Fruit fly (Drosophila melanogaster) whole organism, prepupa: ENCODE results near the gene drongo.

Source experiments
- Blimp-1 ChIP-seq: fragments of 200-800 bp; sonication (Bioruptor generic); optimal IDR thresholded peaks from 3 replicates; lab custom pipeline; 2017; ENCODE audit warnings: missing biosample characterization, missing genetic modification characterization, mild to moderate bottlenecking, moderate library complexity, missing genetic modification reagents
- CG10631 ChIP-seq: fragments of 200-800 bp; sonication (Bioruptor generic); optimal IDR thresholded peaks from 2 replicates; lab custom pipeline; 2016; ENCODE audit warnings: missing biosample characterization, missing genetic modification characterization
- CG10669 ChIP-seq: fragments of 200-800 bp; sonication (Bioruptor generic); optimal IDR thresholded peaks from 3 replicates; lab custom pipeline; 2018; ENCODE audit warnings: missing biosample characterization, mild to moderate bottlenecking, missing genetic modification characterization, moderate library complexity
- CG11294 ChIP-seq: fragments of 200-800 bp; sonication (Bioruptor generic); IDR thresholded peaks from 2 replicates; pipeline ENCODE4 v1.3.6; 2022; ENCODE audit warnings: missing biosample characterization, missing genetic modification characterization
- CG11762 ChIP-seq: fragments of 200-800 bp; sonication (Bioruptor generic); optimal IDR thresholded peaks from 3 replicates; lab custom pipeline; 2016; ENCODE audit warnings: missing biosample characterization, missing genetic modification characterization; ENCODE audit not compliant: insufficient read depth
- CG15336 ChIP-seq: fragments of 200-800 bp; sonication (Bioruptor generic); IDR thresholded peaks from 2 replicates; pipeline ENCODE4 v1.3.6; 2022; ENCODE audit warnings: missing biosample characterization, missing genetic modification characterization
- CG1621 ChIP-seq: fragments of 200-800 bp; sonication (Bioruptor generic); optimal IDR thresholded peaks from 3 replicates; lab custom pipeline; 2018; ENCODE audit warnings: missing biosample characterization, mild to moderate bottlenecking, missing genetic modification characterization
- CG3032 ChIP-seq: fragments of 200-800 bp; optimal IDR thresholded peaks from 2 replicates; lab custom pipeline; 2019; ENCODE audit warnings: missing biosample characterization, mild to moderate bottlenecking, missing genetic modification characterization, moderate library complexity
- CG31627 ChIP-seq: fragments of 200-800 bp; sonication (Bioruptor generic); optimal IDR thresholded peaks from 3 replicates; lab custom pipeline; 2016; ENCODE audit warnings: missing biosample characterization, missing genetic modification characterization
- CG32006 ChIP-seq: fragments of 200-800 bp; sonication (Bioruptor generic); optimal IDR thresholded peaks from 3 replicates; lab custom pipeline; 2017; ENCODE audit warnings: missing biosample characterization, mild to moderate bottlenecking, missing genetic modification characterization
- CG34406 ChIP-seq: fragments of 200-800 bp; sonication (Bioruptor generic); optimal IDR thresholded peaks from 3 replicates; lab custom pipeline; 2016; ENCODE audit warnings: missing biosample characterization, missing genetic modification characterization
- CG3919 ChIP-seq: fragments of 200-800 bp; sonication (Bioruptor generic); optimal IDR thresholded peaks from 3 replicates; lab custom pipeline; 2016; ENCODE audit warnings: missing biosample characterization, missing genetic modification characterization
- CG4318 ChIP-seq: fragments of 200-800 bp; sonication (Bioruptor generic); optimal IDR thresholded peaks from 3 replicates; lab custom pipeline; 2017; ENCODE audit warnings: missing biosample characterization, mild to moderate bottlenecking, missing genetic modification characterization
- CG6276 ChIP-seq: fragments of 200-800 bp; sonication (Bioruptor generic); optimal IDR thresholded peaks from 2 replicates; lab custom pipeline; 2017; ENCODE audit warnings: missing biosample characterization, mild to moderate bottlenecking, missing genetic modification characterization
- CG6792 ChIP-seq: fragments of 200-800 bp; sonication (Bioruptor generic); optimal IDR thresholded peaks from 3 replicates; lab custom pipeline; 2016; ENCODE audit warnings: missing biosample characterization, missing genetic modification characterization
- CG6808 ChIP-seq: fragments of 200-800 bp; sonication (Bioruptor generic); optimal IDR thresholded peaks from 3 replicates; lab custom pipeline; 2017; ENCODE audit warnings: missing biosample characterization, missing genetic modification characterization, mild to moderate bottlenecking, moderate library complexity, missing genetic modification reagents
- CG6854 ChIP-seq: fragments of 200-800 bp; sonication (Bioruptor generic); optimal IDR thresholded peaks from 2 replicates; lab custom pipeline; 2017; ENCODE audit warnings: missing biosample characterization, mild to moderate bottlenecking, missing genetic modification characterization
- CG7368 ChIP-seq: fragments of 200-800 bp; sonication (Bioruptor generic); optimal IDR thresholded peaks from 3 replicates; lab custom pipeline; 2016; ENCODE audit warnings: missing biosample characterization, missing genetic modification characterization
- CG8119 ChIP-seq: fragments of 200-800 bp; sonication (Bioruptor generic); IDR thresholded peaks from 3 replicates; pipeline ENCODE4 v1.3.6; 2022; ENCODE audit warnings: missing biosample characterization, missing genetic modification characterization
- CG8632 ChIP-seq: fragments of 200-800 bp; sonication (Bioruptor generic); optimal IDR thresholded peaks from 3 replicates; lab custom pipeline; 2016; ENCODE audit warnings: missing biosample characterization, missing genetic modification characterization
- CG9139 ChIP-seq: fragments of 200-800 bp; sonication (Bioruptor generic); optimal IDR thresholded peaks from 3 replicates; lab custom pipeline; 2017; ENCODE audit warnings: missing biosample characterization, mild to moderate bottlenecking, missing genetic modification characterization
- Eip75B ChIP-seq: fragments of 200-800 bp; sonication (Bioruptor generic); optimal IDR thresholded peaks from 3 replicates; lab custom pipeline; 2016; ENCODE audit warnings: missing biosample characterization, missing genetic modification characterization
- Ets21C ChIP-seq: fragments of 200-800 bp; sonication (Bioruptor generic); optimal IDR thresholded peaks from 3 replicates; lab custom pipeline; 2016; ENCODE audit warnings: missing biosample characterization, missing genetic modification characterization
- Hr39 ChIP-seq: fragments of 200-800 bp; sonication (Bioruptor generic); optimal IDR thresholded peaks from 2 replicates; lab custom pipeline; 2016; ENCODE audit warnings: missing biosample characterization, missing genetic modification characterization
- Hr4 ChIP-seq: fragments of 200-800 bp; sonication (Bioruptor generic); optimal IDR thresholded peaks from 3 replicates; lab custom pipeline; 2016; ENCODE audit warnings: missing biosample characterization, missing genetic modification characterization
- Lpt ChIP-seq: fragments of 200-800 bp; sonication (Bioruptor generic); optimal IDR thresholded peaks from 3 replicates; lab custom pipeline; 2016; ENCODE audit warnings: missing biosample characterization, missing genetic modification characterization
- Met ChIP-seq: fragments of 200-800 bp; sonication (Bioruptor generic); optimal IDR thresholded peaks from 3 replicates; lab custom pipeline; 2016; ENCODE audit warnings: missing biosample characterization, missing genetic modification characterization
- OdsH ChIP-seq: fragments of 200-800 bp; sonication (Bioruptor generic); optimal IDR thresholded peaks from 3 replicates; lab custom pipeline; 2016; ENCODE audit warnings: missing biosample characterization, missing genetic modification characterization
- Smox ChIP-seq: fragments of 200-800 bp; sonication (Bioruptor generic); optimal IDR thresholded peaks from 3 replicates; lab custom pipeline; 2016; ENCODE audit warnings: missing biosample characterization, missing genetic modification characterization
- Sox102F ChIP-seq: fragments of 200-800 bp; sonication (Bioruptor generic); optimal IDR thresholded peaks from 2 replicates; lab custom pipeline; 2016; ENCODE audit warnings: missing biosample characterization, mild to moderate bottlenecking, missing genetic modification characterization
- Sox14 ChIP-seq: fragments of 200-800 bp; sonication (Bioruptor generic); optimal IDR thresholded peaks from 3 replicates; lab custom pipeline; 2016; ENCODE audit warnings: missing biosample characterization, missing genetic modification characterization
- Sox15 ChIP-seq: fragments of 200-800 bp; sonication (Bioruptor generic); optimal IDR thresholded peaks from 3 replicates; lab custom pipeline; 2016; ENCODE audit warnings: missing biosample characterization, missing genetic modification characterization
- achi ChIP-seq: fragments of 200-800 bp; sonication (Bioruptor generic); optimal IDR thresholded peaks from 3 replicates; lab custom pipeline; 2016; ENCODE audit warnings: missing biosample characterization, missing genetic modification characterization
- acj6 ChIP-seq: fragments of 200-800 bp; sonication (Bioruptor generic); optimal IDR thresholded peaks from 3 replicates; lab custom pipeline; 2016; ENCODE audit warnings: missing biosample characterization, missing genetic modification characterization
- cyc ChIP-seq: fragments of 200-800 bp; sonication (Bioruptor generic); optimal IDR thresholded peaks from 3 replicates; lab custom pipeline; 2016; ENCODE audit warnings: missing biosample characterization, missing genetic modification characterization
- dac ChIP-seq: fragments of 200-800 bp; sonication (Bioruptor generic); optimal IDR thresholded peaks from 2 replicates; lab custom pipeline; 2017; ENCODE audit warnings: missing biosample characterization, mild to moderate bottlenecking, missing genetic modification characterization
- dsx ChIP-seq: fragments of 200-800 bp; optimal IDR thresholded peaks from 3 replicates; lab custom pipeline; 2019; ENCODE audit warnings: missing biosample characterization, mild to moderate bottlenecking, missing genetic modification characterization, moderate library complexity; ENCODE audit not compliant: poor library complexity, severe bottlenecking
- eg ChIP-seq: fragments of 200-800 bp; sonication (Bioruptor generic); IDR thresholded peaks from 3 replicates; pipeline ENCODE4 v1.3.6; 2022; ENCODE audit warnings: missing biosample characterization, missing genetic modification characterization
- esn ChIP-seq: fragments of 200-800 bp; sonication (Bioruptor generic); optimal IDR thresholded peaks from 2 replicates; lab custom pipeline; 2016; ENCODE audit warnings: missing biosample characterization, mild to moderate bottlenecking, missing genetic modification characterization, moderate library complexity
- fd59A ChIP-seq: fragments of 200-800 bp; sonication (Bioruptor generic); optimal IDR thresholded peaks from 2 replicates; lab custom pipeline; 2017; ENCODE audit warnings: missing biosample characterization, mild to moderate bottlenecking, missing genetic modification characterization, missing genetic modification reagents
- fd85E ChIP-seq: fragments of 200-800 bp; sonication (Bioruptor generic); optimal IDR thresholded peaks from 3 replicates; lab custom pipeline; 2016; ENCODE audit warnings: missing biosample characterization, missing genetic modification characterization
- fkh ChIP-seq: fragments of 200-800 bp; sonication (Bioruptor generic); optimal IDR thresholded peaks from 3 replicates; lab custom pipeline; 2017; ENCODE audit warnings: missing biosample characterization, mild to moderate bottlenecking, missing genetic modification characterization, moderate library complexity
- net ChIP-seq: fragments of 200-800 bp; sonication (Bioruptor generic); optimal IDR thresholded peaks from 3 replicates; lab custom pipeline; 2016; ENCODE audit warnings: missing biosample characterization, missing genetic modification characterization
- pdm3 ChIP-seq: fragments of 200-800 bp; sonication (Bioruptor generic); optimal IDR thresholded peaks from 3 replicates; lab custom pipeline; 2016; ENCODE audit warnings: missing biosample characterization, missing genetic modification characterization
- salr ChIP-seq, 2 experiments: fragments of 200-800 bp; sonication (Bioruptor generic); optimal IDR thresholded peaks; 3 replicates each; lab custom pipeline; 2016 to 2018; ENCODE audit warnings: missing biosample characterization in 2 of 2, missing genetic modification characterization in 2 of 2, mild to moderate bottlenecking in 1 of 2
- spab ChIP-seq: fragments of 200-800 bp; sonication (Bioruptor generic); optimal IDR thresholded peaks from 2 replicates; lab custom pipeline; 2017; ENCODE audit warnings: missing biosample characterization, mild to moderate bottlenecking, missing genetic modification characterization, missing genetic modification reagents
- ss ChIP-seq, 2 experiments: fragments of 200-800 bp; sonication (Bioruptor generic); optimal IDR thresholded peaks; 2 replicates in 1 of 2; 3 replicates in 1 of 2; lab custom pipeline; 2017 to 2018; ENCODE audit warnings: mild to moderate bottlenecking in 2 of 2, missing biosample characterization in 2 of 2, missing genetic modification characterization in 2 of 2, moderate library complexity in 1 of 2
- svp ChIP-seq: fragments of 200-800 bp; sonication (Bioruptor generic); peaks from one replicate; lab custom pipeline; 2016; ENCODE audit warnings: missing biosample characterization, missing genetic modification characterization
- topi ChIP-seq: fragments of 200-800 bp; sonication (Bioruptor generic); optimal IDR thresholded peaks from 3 replicates; lab custom pipeline; 2016; ENCODE audit warnings: missing biosample characterization, missing genetic modification characterization
- vri ChIP-seq: fragments of 200-800 bp; sonication (Bioruptor generic); optimal IDR thresholded peaks from 3 replicates; lab custom pipeline; 2016; ENCODE audit warnings: missing biosample characterization, mild to moderate bottlenecking, missing genetic modification characterization

The drongo gene

dm6 chr2L:870749-871418, 20.0 kb upstream of the drongo start:
- TF ChIP-seq vri (GFP tag; lab: Kevin White, UChicago) (no peak), Hr4 (GFP tag; lab: Kevin White, UChicago) (peak; percentile 67), CG9139 (GFP tag; lab: Kevin White, UChicago) (no peak), dsx (GFP tag; lab: Kevin White, UChicago) (peak; percentile 13), pdm3 (GFP tag; lab: Kevin White, UChicago) (peak; percentile 76), esn (GFP tag; lab: Kevin White, UChicago) (peak; percentile 76), dac (peak; percentile 58), Hr39 (GFP tag; lab: Kevin White, UChicago) (peak; percentile 81), fkh (GFP tag; lab: Kevin White, UChicago) (no peak), eg (GFP tag; lab: Robert Waterston, UW) (peak; percentile 74), CG6792 (GFP tag; lab: Kevin White, UChicago) (peak; percentile 69), CG3032 (peak; percentile 70), Sox14 (peak; percentile 79), CG6808 (GFP tag; lab: Kevin White, UChicago) (peak; percentile 53), Smox (GFP tag; lab: Kevin White, UChicago) (peak; percentile 60), achi (GFP tag; lab: Kevin White, UChicago) (peak; percentile 68), Sox102F (GFP tag; lab: Kevin White, UChicago) (peak; percentile 57), CG1621 (tag; lab: Kevin White, UChicago) (peak; percentile 41), Lpt (GFP tag; lab: Kevin White, UChicago) (no peak), net (GFP tag; lab: Kevin White, UChicago) (peak; percentile 47), CG8632 (peak; percentile 45), Sox15 (GFP tag; lab: Kevin White, UChicago) (peak; percentile 9), Eip75B (GFP tag; lab: Kevin White, UChicago) (peak; percentile 62), fd85E (GFP tag; lab: Kevin White, UChicago) (peak; percentile 44), OdsH (GFP tag; lab: Kevin White, UChicago) (peak; percentile 71), CG8119 (peak; percentile 68), CG31627 (GFP tag; lab: Kevin White, UChicago) (peak; percentile 85), Ets21C (GFP tag; lab: Kevin White, UChicago) (peak; percentile 71), Met (GFP tag; lab: Kevin White, UChicago) (peak; percentile 61), CG10669 (GFP tag; lab: Kevin White, UChicago) (peak; percentile 25), CG11294 (GFP tag; lab: Robert Waterston, UW) (0 out of 2 replicates have a peak, but pooled peaks have one; percentile 27), Blimp-1 (peak; percentile 58), CG6854 (GFP tag; lab: Kevin White, UChicago) (no peak), CG32006 (GFP tag; lab: Kevin White, UChicago) (peak; percentile 63), salr (GFP tag; optimal IDR thresholded peaks at IDR 0.05; lab: Kevin White, UChicago) (peak; percentile 2 to 18), CG15336 (GFP tag; lab: Robert Waterston, UW) (peak; percentile 47), spab (GFP tag; lab: Kevin White, UChicago) (peak; percentile 30), CG11762 (GFP tag; lab: Kevin White, UChicago) (peak; percentile 54), CG3919 (GFP tag; lab: Kevin White, UChicago) (peak; percentile 61), CG10631 (GFP tag; lab: Kevin White, UChicago) (peak; percentile 58), ss (GFP tag; optimal IDR thresholded peaks at IDR 0.05; lab: Kevin White, UChicago) (peak in 1 of 2 experiments; percentile 57), CG6276 (GFP tag; lab: Kevin White, UChicago) (no peak), CG34406 (GFP tag; lab: Kevin White, UChicago) (peak; percentile 55), CG4318 (no peak), svp (GFP tag; lab: Kevin White, UChicago) (peak; percentile 69), topi (GFP tag; lab: Kevin White, UChicago) (peak; percentile 64), fd59A (GFP tag; lab: Kevin White, UChicago) (no peak), CG7368 (GFP tag; lab: Kevin White, UChicago) (peak; percentile 38), cyc (GFP tag; lab: Kevin White, UChicago) (peak; percentile 65), acj6 (GFP tag; lab: Kevin White, UChicago) (peak; percentile 63)
